Fruit fly (Drosophila melanogaster) whole organism, embryonic: ENCODE results near the gene SMSr.

ENCODE experiments used
- Asciz ChIP-seq: fragments of 200-800 bp; sonication (Bioruptor generic); optimal IDR thresholded peaks from 2 replicates; lab custom pipeline; 2017; ENCODE audit warnings: missing biosample characterization, mild to moderate bottlenecking, missing genetic modification characterization, missing genetic modification reagents
- Awh ChIP-seq: fragments of 200-800 bp; sonication (Bioruptor generic); IDR thresholded peaks from 2 replicates; pipeline ENCODE4, ENCODE4 v1.3.6; 2022; ENCODE audit warnings: missing biosample characterization, missing genetic modification characterization
- BEAF-32 ChIP-seq: fragments of 200-800 bp; sonication (Bioruptor generic); optimal IDR thresholded peaks from 3 replicates; lab custom pipeline; 2017; ENCODE audit warnings: missing biosample characterization, missing genetic modification characterization, mild to moderate bottlenecking, moderate library complexity, missing genetic modification reagents
- Bdp1 ChIP-seq: fragments of 200-800 bp; sonication (Bioruptor generic); optimal IDR thresholded peaks from 3 replicates; lab custom pipeline; 2016; ENCODE audit warnings: missing biosample characterization, missing genetic modification characterization
- CG10274 ChIP-seq: fragments of 200-800 bp; sonication (Bioruptor generic); optimal IDR thresholded peaks from 3 replicates; lab custom pipeline; 2017; ENCODE audit warnings: missing biosample characterization, mild to moderate bottlenecking, missing genetic modification characterization
- CG10431 ChIP-seq: fragments of 200-800 bp; sonication (Bioruptor generic); optimal IDR thresholded peaks from 3 replicates; lab custom pipeline; 2018; ENCODE audit warnings: missing biosample characterization, mild to moderate bottlenecking, missing genetic modification characterization
- CG10543 ChIP-seq: fragments of 200-800 bp; sonication (Bioruptor generic); optimal IDR thresholded peaks from 3 replicates; lab custom pipeline; 2017; ENCODE audit warnings: missing biosample characterization, mild to moderate bottlenecking, missing genetic modification characterization, moderate library complexity
- CG10979 ChIP-seq: fragments of 200-800 bp; sonication (Bioruptor generic); optimal IDR thresholded peaks from 2 replicates; lab custom pipeline; 2018; ENCODE audit warnings: missing biosample characterization, mild to moderate bottlenecking, missing genetic modification characterization, moderate library complexity
- CG11093 ChIP-seq: fragments of 200-800 bp; sonication (Bioruptor generic); IDR thresholded peaks from 3 replicates; pipeline ENCODE4 v1.3.6; 2022; ENCODE audit warnings: missing biosample characterization, missing genetic modification characterization
- CG11560 ChIP-seq: fragments of 200-800 bp; sonication (Bioruptor generic); IDR thresholded peaks from 3 replicates; pipeline ENCODE4 v1.3.6; 2022; ENCODE audit warnings: missing biosample characterization, missing genetic modification characterization
- CG12236 ChIP-seq: fragments of 200-800 bp; sonication (Bioruptor generic); optimal IDR thresholded peaks from 2 replicates; lab custom pipeline; 2016; ENCODE audit warnings: missing biosample characterization, missing genetic modification characterization
- CG12744 ChIP-seq: fragments of 200-800 bp; sonication (Bioruptor generic); optimal IDR thresholded peaks from 2 replicates; lab custom pipeline; 2016; ENCODE audit warnings: missing biosample characterization, missing genetic modification characterization
- CG12942 ChIP-seq: fragments of 200-800 bp; sonication (Bioruptor generic); optimal IDR thresholded peaks from 3 replicates; lab custom pipeline; 2016; ENCODE audit warnings: missing biosample characterization, missing genetic modification characterization
- CG14441 ChIP-seq: fragments of 200-800 bp; sonication (Bioruptor generic); IDR thresholded peaks from 2 replicates; pipeline ENCODE4 v1.3.6; 2022; ENCODE audit warnings: missing biosample characterization, missing genetic modification characterization
- CG18476 ChIP-seq: fragments of 200-800 bp; sonication (Bioruptor generic); optimal IDR thresholded peaks from 2 replicates; lab custom pipeline; 2016; ENCODE audit warnings: missing biosample characterization, mild to moderate bottlenecking, missing genetic modification characterization
- CG31224 ChIP-seq: fragments of 200-800 bp; sonication (Bioruptor generic); IDR thresholded peaks from 2 replicates; pipeline ENCODE4 v1.3.6; 2022; ENCODE audit warnings: missing biosample characterization, missing genetic modification characterization
- CG4617 ChIP-seq: fragments of 200-800 bp; sonication (Bioruptor generic); optimal IDR thresholded peaks from 3 replicates; lab custom pipeline; 2016; ENCODE audit warnings: missing biosample characterization, missing genetic modification characterization, borderline replicate concordance
- CG4854 ChIP-seq: fragments of 200-800 bp; sonication (Bioruptor generic); optimal IDR thresholded peaks from 2 replicates; lab custom pipeline; 2016; ENCODE audit warnings: missing biosample characterization, missing genetic modification characterization, inconsistent platforms
- CG6254 ChIP-seq: fragments of 200-800 bp; sonication (Bioruptor generic); optimal IDR thresholded peaks from 3 replicates; lab custom pipeline; 2017; ENCODE audit warnings: mild to moderate bottlenecking, missing biosample characterization, missing genetic modification reagents, missing genetic modification characterization
- CG6272 ChIP-seq: fragments of 200-800 bp; sonication (Bioruptor generic); IDR thresholded peaks from 2 replicates; pipeline ENCODE4 v1.3.6; 2022; ENCODE audit warnings: missing biosample characterization, missing genetic modification characterization
- CG7786 ChIP-seq: fragments of 200-800 bp; sonication (Bioruptor generic); optimal IDR thresholded peaks from 2 replicates; lab custom pipeline; 2016; ENCODE audit warnings: missing biosample characterization, missing genetic modification characterization
- CG7963 ChIP-seq: fragments of 200-800 bp; sonication (Bioruptor generic); IDR thresholded peaks from 3 replicates; pipeline ENCODE4 v1.3.6; 2022; ENCODE audit warnings: missing biosample characterization, missing genetic modification characterization; ENCODE audit not compliant: partially characterized antibody
- Camta ChIP-seq: fragments of 200-800 bp; sonication (Bioruptor generic); optimal IDR thresholded peaks from 2 replicates; lab custom pipeline; 2016; ENCODE audit warnings: missing biosample characterization, missing genetic modification characterization
- Doc2 ChIP-seq: fragments of 200-800 bp; sonication (Bioruptor generic); IDR thresholded peaks from 2 replicates; pipeline ENCODE4 v1.3.6; 2022; ENCODE audit warnings: missing biosample characterization, missing genetic modification characterization
- ERR ChIP-seq: fragments of 200-800 bp; sonication (Bioruptor generic); optimal IDR thresholded peaks from 2 replicates; lab custom pipeline; 2016; ENCODE audit warnings: missing biosample characterization, missing genetic modification characterization
- Fer2 ChIP-seq: fragments of 200-800 bp; sonication (Bioruptor generic); optimal IDR thresholded peaks from 2 replicates; lab custom pipeline; 2018; ENCODE audit warnings: missing biosample characterization, mild to moderate bottlenecking, missing genetic modification characterization, moderate library complexity
- H15 ChIP-seq: fragments of 200-800 bp; sonication (Bioruptor generic); IDR thresholded peaks from 3 replicates; pipeline ENCODE4 v1.3.6; 2022; ENCODE audit warnings: missing biosample characterization, missing genetic modification characterization
- H2.0 ChIP-seq: fragments of 200-800 bp; sonication (Bioruptor generic); IDR thresholded peaks from 2 replicates; pipeline ENCODE4 v1.3.6; 2022; ENCODE audit warnings: missing biosample characterization, missing genetic modification characterization
- HLHmδ ChIP-seq: fragments of 200-800 bp; sonication (Bioruptor generic); optimal IDR thresholded peaks from 2 replicates; lab custom pipeline; 2018; ENCODE audit warnings: missing biosample characterization, mild to moderate bottlenecking, missing genetic modification characterization, moderate library complexity
- HmgZ ChIP-seq: fragments of 200-800 bp; sonication (Bioruptor generic); optimal IDR thresholded peaks from 2 replicates; lab custom pipeline; 2018; ENCODE audit warnings: missing biosample characterization, mild to moderate bottlenecking, missing genetic modification characterization
- Hmr ChIP-seq: fragments of 200-800 bp; sonication (Bioruptor generic); optimal IDR thresholded peaks from 3 replicates; lab custom pipeline; 2017; ENCODE audit warnings: mild to moderate bottlenecking, missing biosample characterization, missing genetic modification reagents, missing genetic modification characterization
- MTF-1 ChIP-seq: fragments of 200-800 bp; sonication (Bioruptor generic); optimal IDR thresholded peaks from 2 replicates; lab custom pipeline; 2018; ENCODE audit warnings: missing biosample characterization, mild to moderate bottlenecking, missing genetic modification characterization, borderline replicate concordance
- NC2α ChIP-seq: fragments of 200-800 bp; sonication (Bioruptor generic); optimal IDR thresholded peaks from 2 replicates; lab custom pipeline; 2016; ENCODE audit warnings: missing biosample characterization, missing genetic modification characterization
- NfI ChIP-seq: fragments of 200-800 bp; sonication (Bioruptor generic); optimal IDR thresholded peaks from 3 replicates; lab custom pipeline; 2018; ENCODE audit warnings: missing biosample characterization, mild to moderate bottlenecking, missing genetic modification characterization, moderate library complexity
- Sry-δ ChIP-seq: fragments of 200-800 bp; sonication (Bioruptor generic); optimal IDR thresholded peaks from 2 replicates; lab custom pipeline; 2016; ENCODE audit warnings: missing biosample characterization, missing genetic modification characterization
- bab2 ChIP-seq: fragments of 200-800 bp; sonication (Bioruptor generic); optimal IDR thresholded peaks from 2 replicates; lab custom pipeline; 2016; ENCODE audit warnings: missing biosample characterization, missing genetic modification characterization
- chinmo ChIP-seq: fragments of 200-800 bp; sonication (Bioruptor generic); IDR thresholded peaks from 4 replicates; pipeline ENCODE4 v1.3.6; 2022; ENCODE audit warnings: missing biosample characterization, missing genetic modification characterization; ENCODE audit not compliant: partially characterized antibody
- cwo ChIP-seq: fragments of 200-800 bp; sonication (Bioruptor generic); optimal IDR thresholded peaks from 3 replicates; lab custom pipeline; 2017; ENCODE audit warnings: missing biosample characterization, missing genetic modification characterization, mild to moderate bottlenecking, moderate library complexity, missing genetic modification reagents
- fd102C ChIP-seq: fragments of 200-800 bp; sonication (Bioruptor generic); optimal IDR thresholded peaks from 2 replicates; lab custom pipeline; 2018; ENCODE audit warnings: missing biosample characterization, mild to moderate bottlenecking, missing genetic modification characterization, moderate library complexity
- ftz-f1 ChIP-seq: fragments of 200-800 bp; sonication (Bioruptor generic); optimal IDR thresholded peaks from 2 replicates; lab custom pipeline; 2016; ENCODE audit warnings: missing biosample characterization, missing genetic modification characterization
- gsb-n ChIP-seq: fragments of 200-800 bp; sonication (Bioruptor generic); optimal IDR thresholded peaks from 3 replicates; lab custom pipeline; 2018; ENCODE audit warnings: missing biosample characterization, mild to moderate bottlenecking, missing genetic modification characterization
- gt ChIP-seq: fragments of 200-800 bp; sonication (Bioruptor generic); IDR thresholded peaks from 2 replicates; pipeline ENCODE4 v1.3.6; 2022; ENCODE audit warnings: missing biosample characterization, missing genetic modification characterization
- jumu ChIP-seq: fragments of 200-800 bp; sonication (Bioruptor generic); optimal IDR thresholded peaks from 3 replicates; lab custom pipeline; 2016; ENCODE audit warnings: missing biosample characterization, missing genetic modification characterization
- kni ChIP-seq: fragments of 200-800 bp; sonication (Bioruptor generic); optimal IDR thresholded peaks from 3 replicates; lab custom pipeline; 2017; ENCODE audit warnings: mild to moderate bottlenecking, missing biosample characterization, missing genetic modification reagents, missing genetic modification characterization
- lmd ChIP-seq: fragments of 200-800 bp; sonication (Bioruptor generic); IDR thresholded peaks from 2 replicates; pipeline ENCODE4 v1.3.6; 2022; ENCODE audit warnings: missing biosample characterization, missing genetic modification characterization
- psq ChIP-seq: fragments of 200-800 bp; sonication (Bioruptor generic); optimal IDR thresholded peaks from 2 replicates; lab custom pipeline; 2017; ENCODE audit warnings: missing biosample characterization, missing genetic modification characterization
- seq ChIP-seq: fragments of 200-800 bp; sonication (Bioruptor generic); IDR thresholded peaks from 2 replicates; pipeline ENCODE4 v1.3.6; 2022; ENCODE audit warnings: missing biosample characterization, missing genetic modification characterization
- stc ChIP-seq: fragments of 200-800 bp; sonication (Bioruptor generic); IDR thresholded peaks from 2 replicates; pipeline ENCODE4 v1.3.6; 2022; ENCODE audit warnings: missing biosample characterization, missing genetic modification characterization
- tap ChIP-seq: fragments of 200-800 bp; optimal IDR thresholded peaks from 3 replicates; lab custom pipeline; 2019; ENCODE audit warnings: missing biosample characterization, mild to moderate bottlenecking, missing genetic modification characterization, moderate library complexity
- zen ChIP-seq: fragments of 200-800 bp; sonication (Bioruptor generic); optimal IDR thresholded peaks from 3 replicates; lab custom pipeline; 2018; ENCODE audit warnings: missing biosample characterization, mild to moderate bottlenecking, missing genetic modification characterization, moderate library complexity
- zfh1 ChIP-seq: fragments of 200-800 bp; sonication (Bioruptor generic); IDR thresholded peaks from 3 replicates; pipeline ENCODE4 v1.3.6; 2022; ENCODE audit warnings: missing biosample characterization, missing genetic modification characterization

The SMSr gene

dm6 chr3L:7370231-7370882 is 10.9 kb downstream of the SMSr start (continued):
- TF ChIP-seq Awh (no peak), CG7963 (GFP tag; lab: Robert Waterston, UW) (no peak), NC2α (GFP tag; lab: Kevin White, UChicago) (no peak), HLHmδ (no peak), Camta (GFP tag; lab: Kevin White, UChicago) (no peak), CG10431 (GFP tag; lab: Kevin White, UChicago) (no peak), H15 (no peak), CG10979 (tag; lab: Kevin White, UChicago) (peak; percentile 10), lmd (GFP tag; lab: Robert Waterston, UW) (no peak), CG10274 (GFP tag; lab: Kevin White, UChicago) (no peak), CG11560 (tag; lab: Robert Waterston, UW) (no peak), zen (tag; lab: Kevin White, UChicago) (no peak), CG4617 (GFP tag; lab: Kevin White, UChicago) (peak; percentile 80), CG31224 (GFP tag; lab: Robert Waterston, UW) (no peak), cwo (GFP tag; lab: Kevin White, UChicago) (peak; percentile 19), zfh1 (no peak), tap (tag; lab: Kevin White, UChicago) (no peak), CG11093 (GFP tag; lab: Robert Waterston, UW) (no peak), CG14441 (GFP tag; lab: Robert Waterston, UW) (no peak), CG12236 (no peak), CG6254 (GFP tag; lab: Kevin White, UChicago) (no peak), gt (GFP tag; lab: Robert Waterston, UW) (no peak), HmgZ (tag; lab: Kevin White, UChicago) (no peak), stc (GFP tag; lab: Robert Waterston, UW) (no peak), Doc2 (no peak), CG12942 (no peak), chinmo (peak; percentile 87), CG7786 (no peak), CG6272 (GFP tag; lab: Robert Waterston, UW) (no peak), CG18476 (GFP tag; lab: Kevin White, UChicago) (no peak), CG12744 (no peak), psq (GFP tag; lab: Kevin White, UChicago) (peak; percentile 71), CG10543 (GFP tag; lab: Kevin White, UChicago) (no peak), NfI (GFP tag; lab: Kevin White, UChicago) (no peak), CG4854 (no peak), kni (GFP tag; lab: Kevin White, UChicago) (peak; percentile 44), seq (GFP tag; lab: Robert Waterston, UW) (no peak), MTF-1 (GFP tag; lab: Kevin White, UChicago) (no peak), H2.0 (GFP tag; lab: Robert Waterston, UW) (no peak), Asciz (GFP tag; lab: Kevin White, UChicago) (no peak), gsb-n (no peak), Sry-δ (GFP tag; lab: Kevin White, UChicago) (no peak), Bdp1 (GFP tag; lab: Kevin White, UChicago) (no peak), BEAF-32 (no peak), bab2 (no peak), ERR (GFP tag; lab: Kevin White, UChicago) (no peak), Hmr (GFP tag; lab: Kevin White, UChicago) (no peak), Fer2 (tag; lab: Kevin White, UChicago) (no peak), fd102C (GFP tag; lab: Kevin White, UChicago) (no peak), ftz-f1 (GFP tag; lab: Kevin White, UChicago) (no peak), jumu (GFP tag; lab: Kevin White, UChicago) (no peak)
